Worm (Caenorhabditis elegans) whole organism, L4 larva: ENCODE measurements around the gene nhr-272.

Experiments used
- D1046.2 ChIP-seq: fragments of 200-800 bp; sonication (Bioruptor generic); IDR thresholded peaks from 2 replicates; pipeline ENCODE4 v1.3.6; 2022; ENCODE audit warnings: missing genetic modification characterization, missing compliant biosample characterization
- F10B5.3 ChIP-seq: sonication (generic microtip); optimal IDR thresholded peaks from 2 replicates; lab custom pipeline; 2016; ENCODE audit warnings: mild to moderate bottlenecking, missing genetic modification characterization, missing compliant biosample characterization
- F37D6.2 ChIP-seq: sonication (generic microtip); optimal IDR thresholded peaks from 2 replicates; lab custom pipeline; 2016; ENCODE audit warnings: mild to moderate bottlenecking, missing genetic modification characterization, missing compliant biosample characterization
- F44E2.7 ChIP-seq: fragments of 200-800 bp; sonication (Bioruptor generic); IDR thresholded peaks from 2 replicates; pipeline ENCODE4 v2.1.2; 2022; ENCODE audit warnings: missing genetic modification characterization, missing compliant biosample characterization
- R02D3.7 ChIP-seq: fragments of 150-350 bp; sonication (generic microtip); optimal IDR thresholded peaks from 3 replicates; lab custom pipeline; 2014; ENCODE audit warnings: missing biosample characterization, missing genetic modification characterization
- T20F7.1 ChIP-seq: fragments of 200-800 bp; sonication (Bioruptor generic); optimal IDR thresholded peaks from 2 replicates; lab custom pipeline; 2018; ENCODE audit warnings: mild to moderate bottlenecking, missing genetic modification characterization, missing compliant biosample characterization
- Y105C5A.15 ChIP-seq: fragments of 200-800 bp; sonication (Bioruptor generic); IDR thresholded peaks from 2 replicates; pipeline ENCODE4 v1.3.6; 2022; ENCODE audit warnings: missing genetic modification characterization, missing compliant biosample characterization
- Y48G9A.11 ChIP-seq: fragments of 200-800 bp; sonication (Bioruptor generic); IDR thresholded peaks from 2 replicates; pipeline ENCODE4 v1.3.6; 2022; ENCODE audit warnings: missing genetic modification reagents, missing genetic modification characterization, missing compliant biosample characterization
- aha-1 ChIP-seq: fragments of 150-350 bp; peaks from one replicate; lab custom pipeline; 2014; ENCODE audit warnings: missing biosample characterization, missing genetic modification characterization
- aly-2 ChIP-seq: sonication (generic microtip); optimal IDR thresholded peaks from 2 replicates; lab custom pipeline; 2018; ENCODE audit warnings: missing biosample characterization, missing genetic modification characterization
- ama-1 ChIP-seq: fragments of 150-350 bp; optimal IDR thresholded peaks from 2 replicates; lab custom pipeline; 2014; ENCODE audit warnings: inconsistent platforms, mixed read lengths
- arid-1 ChIP-seq: fragments of 200-800 bp; sonication (Bioruptor generic); conservative IDR thresholded peaks from 2 replicates; pipeline ENCODE4 v1.3.6; 2022; ENCODE audit warnings: missing genetic modification reagents, missing genetic modification characterization, missing compliant biosample characterization
- attf-4 ChIP-seq: sonication (generic microtip); optimal IDR thresholded peaks from 3 replicates; lab custom pipeline; 2017; ENCODE audit warnings: missing biosample characterization, missing genetic modification characterization
- ceh-20 ChIP-seq: fragments of 200-800 bp; sonication (Bioruptor generic); IDR thresholded peaks from 2 replicates; pipeline ENCODE4 v1.3.6; 2022; ENCODE audit warnings: missing genetic modification reagents, missing genetic modification characterization, missing compliant biosample characterization
- ceh-28 ChIP-seq: fragments of 150-350 bp; optimal IDR thresholded peaks from 2 replicates; lab custom pipeline; 2014; ENCODE audit warnings: missing biosample characterization, missing genetic modification reagents, missing genetic modification characterization
- ceh-44 ChIP-seq: fragments of 200-800 bp; sonication (Bioruptor generic); IDR thresholded peaks from 2 replicates; pipeline ENCODE4 v1.3.6; 2022; ENCODE audit warnings: missing genetic modification reagents, missing genetic modification characterization, missing compliant biosample characterization
- ceh-62 ChIP-seq: sonication (generic microtip); optimal IDR thresholded peaks from 2 replicates; lab custom pipeline; 2017; ENCODE audit warnings: missing biosample characterization, missing genetic modification characterization
- ctbp-1 ChIP-seq: fragments of 200-800 bp; sonication (Bioruptor generic); IDR thresholded peaks from 2 replicates; pipeline ENCODE4 v1.3.6; 2022; ENCODE audit warnings: missing genetic modification reagents, missing genetic modification characterization, missing compliant biosample characterization
- daf-16 ChIP-seq, 3 experiments: sonication (generic microtip); optimal IDR thresholded peaks; 2 replicates each; lab custom pipeline; 2016 to 2017; ENCODE audit warnings: missing genetic modification characterization in 3 of 3, missing genetic modification reagents in 3 of 3, mild to moderate bottlenecking in 2 of 3, missing compliant biosample characterization in 2 of 3, missing biosample characterization in 1 of 3, moderate library complexity in 1 of 3
- daf-19 ChIP-seq: fragments of 200-800 bp; sonication (Bioruptor generic); conservative IDR thresholded peaks from 2 replicates; pipeline ENCODE4 v1.3.6; 2022; ENCODE audit warnings: missing genetic modification characterization, missing compliant biosample characterization
- duxl-1 ChIP-seq: sonication (generic microtip); optimal IDR thresholded peaks from 2 replicates; lab custom pipeline; 2016; ENCODE audit warnings: mild to moderate bottlenecking, missing genetic modification characterization, moderate library complexity, missing compliant biosample characterization; ENCODE audit not compliant: poor library complexity
- dve-1 ChIP-seq: sonication (generic microtip); optimal IDR thresholded peaks from 2 replicates; lab custom pipeline; 2017; ENCODE audit warnings: antibody characterized with exemption, mild to moderate bottlenecking, missing genetic modification characterization, missing compliant biosample characterization; ENCODE audit not compliant: insufficient read depth
- egl-27 ChIP-seq: sonication (generic microtip); optimal IDR thresholded peaks from 3 replicates; lab custom pipeline; 2017; ENCODE audit warnings: missing biosample characterization, missing genetic modification reagents, missing genetic modification characterization
- egl-43 ChIP-seq: fragments of 200-800 bp; sonication (Bioruptor generic); IDR thresholded peaks from 2 replicates; pipeline ENCODE4 v1.3.6; 2022; ENCODE audit warnings: missing genetic modification reagents, missing genetic modification characterization, missing compliant biosample characterization
- fkh-10 ChIP-seq: fragments of 150-350 bp; optimal IDR thresholded peaks from 2 replicates; lab custom pipeline; 2014; ENCODE audit warnings: missing biosample characterization, missing genetic modification reagents, missing genetic modification characterization
- gei-8 ChIP-seq: fragments of 200-800 bp; sonication (Bioruptor generic); optimal IDR thresholded peaks from 2 replicates; lab custom pipeline; 2018; ENCODE audit warnings: mild to moderate bottlenecking, missing genetic modification characterization, missing compliant biosample characterization
- hif-1 ChIP-seq, 2 experiments: sonication (generic microtip); optimal IDR thresholded peaks; 2 replicates each; lab custom pipeline; 2016 to 2017; ENCODE audit warnings: missing compliant biosample characterization in 2 of 2, missing genetic modification characterization in 2 of 2, missing genetic modification reagents in 2 of 2, missing genotype in 2 of 2, mild to moderate bottlenecking in 1 of 2
- hlh-30 ChIP-seq: sonication (generic microtip); optimal IDR thresholded peaks from 2 replicates; lab custom pipeline; 2017; ENCODE audit warnings: antibody characterized with exemption, mild to moderate bottlenecking, missing genetic modification characterization, missing compliant biosample characterization; ENCODE audit not compliant: insufficient read depth
- jun-1 ChIP-seq: fragments of 150-350 bp; optimal IDR thresholded peaks from 2 replicates; lab custom pipeline; 2014; ENCODE audit warnings: missing biosample characterization, missing genetic modification reagents, missing genetic modification characterization
- lim-7 ChIP-seq: fragments of 200-800 bp; sonication (Bioruptor generic); IDR thresholded peaks from 2 replicates; pipeline ENCODE4 v1.3.6; 2022; ENCODE audit warnings: missing genetic modification characterization, missing compliant biosample characterization
- lin-1 ChIP-seq: fragments of 200-800 bp; sonication (Bioruptor generic); IDR thresholded peaks from 2 replicates; pipeline ENCODE4 v1.3.6; 2022; ENCODE audit warnings: missing genetic modification reagents, missing genetic modification characterization, missing compliant biosample characterization
- lin-15B ChIP-seq: fragments of 150-350 bp; sonication (generic microtip); optimal IDR thresholded peaks from 3 replicates; lab custom pipeline; 2014; ENCODE audit warnings: missing biosample characterization, missing genetic modification characterization
- lin-38 ChIP-seq: fragments of 200-800 bp; sonication (Bioruptor generic); IDR thresholded peaks from 2 replicates; pipeline ENCODE4 v1.3.6; 2022; ENCODE audit warnings: missing genetic modification reagents, missing genetic modification characterization, missing compliant biosample characterization
- lin-39 ChIP-seq: fragments of 150-350 bp; optimal IDR thresholded peaks from 2 replicates; lab custom pipeline; 2014; ENCODE audit warnings: missing biosample characterization, missing genetic modification reagents, missing genetic modification characterization
- madf-5 ChIP-seq, 2 experiments: fragments of 200-800 bp; sonication (Bioruptor generic); IDR thresholded peaks; 2 replicates each; pipeline ENCODE4 v1.3.6; 2022; ENCODE audit warnings: missing compliant biosample characterization in 2 of 2, missing genetic modification characterization in 2 of 2
- nhr-10 ChIP-seq: fragments of 150-350 bp; optimal IDR thresholded peaks from 2 replicates; lab custom pipeline; 2014; ENCODE audit warnings: missing biosample characterization, missing genetic modification characterization
- nhr-111 ChIP-seq: fragments of 200-800 bp; sonication (Bioruptor generic); optimal IDR thresholded peaks from 2 replicates; lab custom pipeline; 2018; ENCODE audit warnings: mild to moderate bottlenecking, missing genetic modification characterization, missing compliant biosample characterization
- nhr-28 ChIP-seq: fragments of 150-350 bp; optimal IDR thresholded peaks from 2 replicates; lab custom pipeline; 2014; ENCODE audit warnings: missing biosample characterization, missing genetic modification characterization
- pha-4 ChIP-seq, 2 experiments: fragments of 150-350 bp in 1 of 2; fragments of 200-800 bp in 1 of 2; sonication (Bioruptor generic) in 1 of 2; IDR thresholded peaks in 1 of 2; optimal IDR thresholded peaks in 1 of 2; 2 replicates each; pipeline versions ENCODE4 v1.3.6 to Lab custom; 2014 to 2022; ENCODE audit warnings: missing genetic modification characterization in 2 of 2, missing genetic modification reagents in 2 of 2, missing biosample characterization in 1 of 2, missing compliant biosample characterization in 1 of 2
- php-3 ChIP-seq: fragments of 200-800 bp; sonication (Bioruptor generic); IDR thresholded peaks from 2 replicates; pipeline ENCODE4 v1.3.6; 2022; ENCODE audit warnings: missing genetic modification reagents, missing genetic modification characterization, missing compliant biosample characterization
- rbr-2 ChIP-seq: sonication (generic microtip); optimal IDR thresholded peaks from 2 replicates; lab custom pipeline; 2016; ENCODE audit warnings: missing genotype, missing genetic modification characterization, missing compliant biosample characterization
- saeg-2 ChIP-seq: fragments of 200-800 bp; sonication (Bioruptor generic); IDR thresholded peaks from 2 replicates; pipeline ENCODE4 v1.3.6; 2022; ENCODE audit warnings: missing genetic modification reagents, missing genetic modification characterization, missing compliant biosample characterization
- sdz-12 ChIP-seq: fragments of 200-800 bp; sonication (Bioruptor generic); optimal IDR thresholded peaks from 2 replicates; lab custom pipeline; 2018; ENCODE audit warnings: mild to moderate bottlenecking, missing genetic modification characterization, missing compliant biosample characterization
- set-16 ChIP-seq: fragments of 200-800 bp; sonication (Bioruptor generic); IDR thresholded peaks from 2 replicates; pipeline ENCODE4 v1.3.6; 2022; ENCODE audit warnings: missing genetic modification reagents, missing genetic modification characterization, missing compliant biosample characterization
- skn-1 ChIP-seq: fragments of 150-350 bp; optimal IDR thresholded peaks from 2 replicates; lab custom pipeline; 2014; ENCODE audit warnings: missing biosample characterization, missing genetic modification characterization
- spr-3 ChIP-seq: fragments of 200-800 bp; sonication (Bioruptor generic); optimal IDR thresholded peaks from 2 replicates; lab custom pipeline; 2018; ENCODE audit warnings: mild to moderate bottlenecking, missing genetic modification characterization, missing compliant biosample characterization
- tra-1 ChIP-seq: fragments of 200-800 bp; sonication (Bioruptor generic); IDR thresholded peaks from 2 replicates; pipeline ENCODE4 v1.3.6; 2022; ENCODE audit warnings: missing genetic modification reagents, missing genetic modification characterization, missing compliant biosample characterization
- unc-130 ChIP-seq: sonication (generic microtip); optimal IDR thresholded peaks from 2 replicates; lab custom pipeline; 2016; ENCODE audit warnings: missing genetic modification reagents, missing genetic modification characterization, missing compliant biosample characterization
- vab-7 ChIP-seq: fragments of 200-800 bp; sonication (Bioruptor generic); IDR thresholded peaks from 2 replicates; pipeline ENCODE4 v1.3.6; 2022; ENCODE audit warnings: missing genetic modification reagents, missing genetic modification characterization, missing compliant biosample characterization
- zfp-2 ChIP-seq: sonication (generic microtip); optimal IDR thresholded peaks from 2 replicates; lab custom pipeline; 2016; ENCODE audit warnings: mild to moderate bottlenecking, missing genetic modification characterization, missing compliant biosample characterization
- zip-11 ChIP-seq: fragments of 200-800 bp; sonication (Bioruptor generic); IDR thresholded peaks from 2 replicates; pipeline ENCODE4 v1.3.6; 2022; ENCODE audit warnings: missing genetic modification characterization, missing compliant biosample characterization

The nhr-272 gene

DNA sequence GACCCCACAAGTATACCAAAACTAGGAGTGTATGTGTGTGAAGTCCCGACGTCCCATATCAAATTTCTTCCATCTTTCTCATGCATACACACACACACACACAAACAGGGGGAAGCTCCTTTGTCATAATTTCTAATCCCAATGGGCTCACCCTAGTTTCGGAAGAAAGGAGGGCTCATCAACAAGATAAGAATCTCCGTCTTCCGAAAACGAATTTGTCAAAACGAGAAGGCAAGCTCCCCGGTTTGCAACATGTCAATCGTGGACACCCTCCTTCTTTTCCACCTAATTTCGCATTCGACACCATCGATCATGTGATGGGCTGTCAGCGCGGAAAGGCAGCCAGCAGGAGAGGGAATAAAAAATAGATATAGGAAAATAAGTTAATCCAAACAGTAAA lies 14.3 kb downstream of the nhr-272 start (continued):
- TF ChIP-seq Y105C5A.15 (GFP tag; lab: Robert Waterston, UW) (no peak), dve-1 (tag; lab: Kevin White, UChicago) (peak; percentile 75), ctbp-1 (GFP tag; lab: Robert Waterston, UW) (peak; percentile 25; the same call in 1 of the 2 replicates), R02D3.7 (no peak), sdz-12 (GFP tag; lab: Kevin White, UChicago) (no peak), daf-16 (GFP tag; optimal IDR thresholded peaks at IDR 0.05; lab: Kevin White, UChicago) (peak in 1 of 2 experiments; percentile 23), daf-16 (tag; optimal IDR thresholded peaks at IDR 0.05; lab: Kevin White, UChicago) (peak; percentile 43), zip-11 (GFP tag; lab: Robert Waterston, UW) (no peak), skn-1 (tag; lab: Kevin White, UChicago) (no peak), aly-2 (tag; lab: Kevin White, UChicago) (no peak), daf-19 (GFP tag; lab: Robert Waterston, UW) (no peak), aha-1 (tag; lab: Kevin White, UChicago) (peak; percentile 90), Y48G9A.11 (GFP tag; lab: Robert Waterston, UW) (no peak), hlh-30 (tag; lab: Kevin White, UChicago) (peak; percentile 68), ceh-62 (tag; lab: Kevin White, UChicago) (no peak), unc-130 (GFP tag; lab: Kevin White, UChicago) (no peak), egl-43 (GFP tag; lab: Robert Waterston, UW) (peak; percentile 58; the same call in 1 of the 2 replicates), nhr-111 (GFP tag; lab: Kevin White, UChicago) (no peak), lim-7 (GFP tag; lab: Robert Waterston, UW) (no peak), lin-1 (GFP tag; lab: Robert Waterston, UW) (no peak), lin-38 (GFP tag; lab: Robert Waterston, UW) (no peak), D1046.2 (GFP tag; lab: Robert Waterston, UW) (no peak), nhr-28 (tag; lab: Kevin White, UChicago) (no peak), ama-1 (lab: Kevin White, UChicago) (no peak), tra-1 (GFP tag; lab: Robert Waterston, UW) (peak; percentile 73), egl-27 (tag; lab: Kevin White, UChicago) (no peak), lin-39 (tag; lab: Kevin White, UChicago) (peak; percentile 90), zfp-2 (tag; lab: Kevin White, UChicago) (no peak), jun-1 (no peak), arid-1 (GFP tag; lab: Robert Waterston, UW) (no peak), hif-1 (tag; optimal IDR thresholded peaks at IDR 0.05; lab: Kevin White, UChicago) (no peak), nhr-10 (tag; lab: Kevin White, UChicago) (no peak), duxl-1 (tag; lab: Kevin White, UChicago) (no peak), php-3 (GFP tag; lab: Robert Waterston, UW) (no peak), F44E2.7 (no peak), set-16 (GFP tag; lab: Robert Waterston, UW) (no peak), vab-7 (GFP tag; lab: Robert Waterston, UW) (0 out of 2 replicates have a peak, but pooled peaks have one; percentile 25), ceh-20 (GFP tag; lab: Robert Waterston, UW) (peak; percentile 92), lin-15B (tag; lab: Kevin White, UChicago) (no peak), attf-4 (no peak), rbr-2 (peak; percentile 30), ceh-28 (tag; lab: Kevin White, UChicago) (no peak), saeg-2 (GFP tag; lab: Robert Waterston, UW) (no peak), madf-5 (GFP tag; IDR thresholded peaks at IDR 0.05; lab: Robert Waterston, UW) (no peak), F10B5.3 (no peak), spr-3 (GFP tag; lab: Kevin White, UChicago) (no peak), pha-4 (GFP tag; IDR thresholded peaks at IDR 0.05; lab: Robert Waterston, UW) (no peak), pha-4 (tag; optimal IDR thresholded peaks at IDR 0.05; lab: Kevin White, UChicago) (no peak), fkh-10 (no peak), ceh-44 (GFP tag; lab: Robert Waterston, UW) (no peak), T20F7.1 (GFP tag; lab: Kevin White, UChicago) (no peak), F37D6.2 (no peak), gei-8 (GFP tag; lab: Kevin White, UChicago) (no peak)
